Fruit fly (Drosophila melanogaster): ENCODE results near the gene btsz.

DNA sequence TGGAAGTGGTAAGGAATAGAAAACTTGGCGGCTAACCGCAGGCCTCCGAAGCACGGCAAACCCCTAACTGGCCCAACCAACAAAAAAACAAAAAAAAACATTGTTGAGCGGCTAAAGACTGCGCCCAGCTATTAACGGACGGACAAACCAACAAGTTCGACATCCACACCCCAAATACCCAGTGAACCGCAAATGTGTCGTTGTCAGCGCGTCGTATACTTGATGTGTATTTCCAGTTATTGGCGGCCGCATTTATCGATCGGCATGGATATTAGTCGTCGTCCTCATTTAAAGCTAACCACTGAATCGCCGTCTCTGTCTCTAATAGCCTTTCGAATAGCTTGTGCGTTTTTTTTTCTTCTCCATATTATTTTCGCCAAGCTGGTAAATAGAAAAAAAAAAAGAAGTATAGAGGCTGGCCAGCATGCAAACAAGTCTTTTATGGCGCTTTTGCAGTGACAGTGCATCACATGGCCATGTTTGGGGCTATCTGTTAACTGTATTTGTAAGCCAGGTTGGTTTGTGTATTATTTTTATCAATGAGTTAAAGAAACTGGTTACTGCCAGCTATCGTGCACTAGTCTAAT lies 108.8 kb downstream of the btsz start:
- TF ChIP-seq gl (tag; optimal IDR thresholded peaks at IDR 0.05) (no peak), CG13204 (GFP tag; optimal IDR thresholded peaks at IDR 0.05) (no peak), CG8159 (tag; optimal IDR thresholded peaks at IDR 0.05) (no peak), CG14655 (GFP tag; optimal IDR thresholded peaks at IDR 0.05) (no peak), CG32121 (GFP tag; IDR thresholded peaks at IDR 0.05) (no peak), rn (GFP tag; IDR thresholded peaks at IDR 0.05) (no peak), CG4496 (GFP tag; IDR thresholded peaks at IDR 0.05) (0 out of 3 replicates have a peak, but pooled peaks have one; percentile 13), D1 (tag; optimal IDR thresholded peaks at IDR 0.05) (no peak), fd96Ca (GFP tag; IDR thresholded peaks at IDR 0.05) (0 out of 3 replicates have a peak, but pooled peaks have one; percentile 39), CG8301 (tag; optimal IDR thresholded peaks at IDR 0.05) (no peak), CG10348 (GFP tag; IDR thresholded peaks at IDR 0.05) (no peak), Snoo (tag; optimal IDR thresholded peaks at IDR 0.05) (no peak), CG17806 (tag; optimal IDR thresholded peaks at IDR 0.05) (no peak), CG12605 (GFP tag; IDR thresholded peaks at IDR 0.05) (0 out of 2 replicates have a peak, but pooled peaks have one; percentile 28)
